Worm (Caenorhabditis elegans): ENCODE results near the gene syd-2.

syd-2 gene

ce11 chrX:10520185-10520584, 34.9 kb downstream of the syd-2 start:
- TF ChIP-seq unc-62 (GFP tag; optimal IDR thresholded peaks at IDR 0.05) = no peak

- TF ChIP-seq unc-62 (GFP tag; optimal IDR thresholded peaks at IDR 0.05) = no peak
These were observed 38.5 kb downstream of the syd-2 start for ce11 chrX:10516549-10516948.

ce11 chrX:10514834-10515233, 40.2 kb downstream of the syd-2 start:
- no peak for TF ChIP-seq unc-62 (GFP tag; optimal IDR thresholded peaks at IDR 0.05)

ce11 chrX:10514056-10514455, 41.0 kb downstream of the syd-2 start:
- no peak for TF ChIP-seq unc-62 (GFP tag; optimal IDR thresholded peaks at IDR 0.05)

- TF ChIP-seq unc-62 (GFP tag; optimal IDR thresholded peaks at IDR 0.05) = no peak
These were observed 47.1 kb downstream of the syd-2 start for ce11 chrX:10507971-10508370.

ce11 chrX:10505193-10505592, 49.8 kb downstream of the syd-2 start:
- TF ChIP-seq unc-62 (GFP tag; optimal IDR thresholded peaks at IDR 0.05) = no peak

- no peak for TF ChIP-seq unc-62 (GFP tag; optimal IDR thresholded peaks at IDR 0.05)
These were observed 51.6 kb downstream of the syd-2 start for ce11 chrX:10503393-10503792.

- no peak for TF ChIP-seq unc-62 (GFP tag; optimal IDR thresholded peaks at IDR 0.05)
These were observed 55.4 kb downstream of the syd-2 start, which contains the start of gene vab-3 for ce11 chrX:10499590-10499989. Gene vab-3, plus strand, starts transcription at chrX:10499890.
